Fruit fly (Drosophila melanogaster) whole organism, embryonic: ENCODE results near the gene CG43407.

Source experiments
- Aef1 ChIP-seq: fragments of 200-800 bp; sonication (Bioruptor generic); IDR thresholded peaks from 3 replicates; pipeline ENCODE4 v1.3.6; 2022; ENCODE audit warnings: missing biosample characterization, missing genetic modification characterization
- Awh ChIP-seq: fragments of 200-800 bp; sonication (Bioruptor generic); IDR thresholded peaks from 2 replicates; pipeline ENCODE4, ENCODE4 v1.3.6; 2022; ENCODE audit warnings: missing biosample characterization, missing genetic modification characterization
- CG11456 ChIP-seq: fragments of 200-800 bp; sonication (Bioruptor generic); IDR thresholded peaks from 3 replicates; pipeline ENCODE4 v1.3.6; 2022; ENCODE audit warnings: missing biosample characterization, missing genetic modification characterization
- CG11695 ChIP-seq: fragments of 200-800 bp; sonication (Bioruptor generic); IDR thresholded peaks from 3 replicates; pipeline ENCODE4 v1.3.6; 2022; ENCODE audit warnings: missing biosample characterization, missing genetic modification characterization
- CG12299 ChIP-seq: fragments of 200-800 bp; sonication (Bioruptor generic); optimal IDR thresholded peaks from 2 replicates; lab custom pipeline; 2018; ENCODE audit warnings: missing biosample characterization, mild to moderate bottlenecking, missing genetic modification characterization
- CG13894 ChIP-seq: fragments of 200-800 bp; sonication (Bioruptor generic); optimal IDR thresholded peaks from 3 replicates; lab custom pipeline; 2018; ENCODE audit warnings: missing biosample characterization, mild to moderate bottlenecking, missing genetic modification characterization, moderate library complexity
- CG1602 ChIP-seq: fragments of 200-800 bp; sonication (Bioruptor generic); optimal IDR thresholded peaks from 3 replicates; lab custom pipeline; 2016; ENCODE audit warnings: missing biosample characterization, missing genetic modification characterization
- CG16863 ChIP-seq: fragments of 200-800 bp; sonication (Bioruptor generic); optimal IDR thresholded peaks from 3 replicates; lab custom pipeline; 2016; ENCODE audit warnings: missing biosample characterization, missing genetic modification characterization
- CG18262 ChIP-seq: fragments of 200-800 bp; optimal IDR thresholded peaks from 3 replicates; lab custom pipeline; 2019; ENCODE audit warnings: missing biosample characterization, mild to moderate bottlenecking, missing genetic modification characterization, moderate library complexity
- CG2199 ChIP-seq: fragments of 200-800 bp; sonication (Bioruptor generic); IDR thresholded peaks from 3 replicates; pipeline ENCODE4 v1.3.6; 2022; ENCODE audit warnings: missing biosample characterization, missing genetic modification characterization
- CG34422 ChIP-seq: fragments of 200-800 bp; sonication (Bioruptor generic); IDR thresholded peaks from 3 replicates; pipeline ENCODE4 v1.3.6; 2022; ENCODE audit warnings: missing biosample characterization, missing genetic modification characterization
- CG4328 ChIP-seq: fragments of 200-800 bp; sonication (Bioruptor generic); optimal IDR thresholded peaks from 3 replicates; lab custom pipeline; 2017; ENCODE audit warnings: missing biosample characterization, missing genetic modification reagents, missing genetic modification characterization
- CG4617 ChIP-seq: fragments of 200-800 bp; sonication (Bioruptor generic); optimal IDR thresholded peaks from 3 replicates; lab custom pipeline; 2016; ENCODE audit warnings: missing biosample characterization, missing genetic modification characterization, borderline replicate concordance
- CG6791 ChIP-seq: fragments of 200-800 bp; sonication (Bioruptor generic); IDR thresholded peaks from 3 replicates; pipeline ENCODE4 v1.3.6; 2022; ENCODE audit warnings: missing biosample characterization, missing genetic modification characterization; ENCODE audit not compliant: partially characterized antibody
- CG7745 ChIP-seq: fragments of 200-800 bp; sonication (Bioruptor generic); optimal IDR thresholded peaks from 2 replicates; lab custom pipeline; 2018; ENCODE audit warnings: missing biosample characterization, mild to moderate bottlenecking, missing genetic modification characterization, moderate library complexity
- CG8388 ChIP-seq: fragments of 200-800 bp; sonication (Bioruptor generic); optimal IDR thresholded peaks from 2 replicates; lab custom pipeline; 2019; ENCODE audit warnings: missing biosample characterization, mild to moderate bottlenecking, missing genetic modification characterization, moderate library complexity
- CG8924 ChIP-seq: fragments of 200-800 bp; optimal IDR thresholded peaks from 3 replicates; lab custom pipeline; 2019; ENCODE audit warnings: missing biosample characterization, mild to moderate bottlenecking, missing genetic modification characterization, moderate library complexity
- CG9437 ChIP-seq: fragments of 200-800 bp; sonication (Bioruptor generic); optimal IDR thresholded peaks from 2 replicates; lab custom pipeline; 2018; ENCODE audit warnings: missing biosample characterization, mild to moderate bottlenecking, missing genetic modification characterization
- Med ChIP-seq: fragments of 200-800 bp; sonication (Bioruptor generic); peaks from one replicate; lab custom pipeline; 2016; ENCODE audit warnings: missing biosample characterization, missing genetic modification characterization, mild to moderate bottlenecking, inconsistent platforms, moderate library complexity
- Nf-YC ChIP-seq: fragments of 200-800 bp; optimal IDR thresholded peaks from 3 replicates; lab custom pipeline; 2019; ENCODE audit warnings: missing biosample characterization, mild to moderate bottlenecking, missing genetic modification characterization, moderate library complexity
- Oaz ChIP-seq: fragments of 200-800 bp; sonication (Bioruptor generic); IDR thresholded peaks from 2 replicates; pipeline ENCODE4 v1.3.6; 2022; ENCODE audit warnings: missing biosample characterization, missing genetic modification characterization
- Oli ChIP-seq: fragments of 200-800 bp; sonication (Bioruptor generic); optimal IDR thresholded peaks from 2 replicates; lab custom pipeline; 2018; ENCODE audit warnings: missing biosample characterization, mild to moderate bottlenecking, missing genetic modification characterization, moderate library complexity
- Scr ChIP-seq: fragments of 200-800 bp; sonication (Bioruptor generic); IDR thresholded peaks from 2 replicates; pipeline ENCODE4 v1.3.6; 2022; ENCODE audit warnings: missing biosample characterization, missing genetic modification characterization; ENCODE audit not compliant: partially characterized antibody
- Stat92E ChIP-seq, 3 experiments: fragments of >200 bp in 2 of 3; fragments of 200-800 bp in 1 of 3; sonication (Bioruptor generic) in 1 of 3; optimal IDR thresholded peaks; 2 replicates each; lab custom pipeline; 2017 to 2019; ENCODE audit warnings: missing biosample characterization in 3 of 3, missing genetic modification characterization in 3 of 3, mild to moderate bottlenecking in 1 of 3, moderate library complexity in 1 of 3
- TFAM ChIP-seq: fragments of 200-800 bp; sonication (Bioruptor generic); optimal IDR thresholded peaks from 2 replicates; lab custom pipeline; 2017; ENCODE audit warnings: missing biosample characterization, missing genetic modification characterization, inconsistent platforms
- Vsx1 ChIP-seq: fragments of 200-800 bp; sonication (Bioruptor generic); optimal IDR thresholded peaks from 2 replicates; lab custom pipeline; 2017; ENCODE audit warnings: missing biosample characterization, mild to moderate bottlenecking, missing genetic modification characterization, missing genetic modification reagents
- ato ChIP-seq: fragments of 200-800 bp; sonication (Bioruptor generic); IDR thresholded peaks from 2 replicates; pipeline ENCODE4 v1.3.6; 2022; ENCODE audit warnings: missing biosample characterization, missing genetic modification characterization; ENCODE audit not compliant: partially characterized antibody
- croc ChIP-seq: fragments of 200-800 bp; sonication (Bioruptor generic); conservative IDR thresholded peaks from 3 replicates; pipeline ENCODE4 v1.3.6; 2022; ENCODE audit warnings: missing biosample characterization, missing genetic modification characterization
- dan ChIP-seq: fragments of 200-800 bp; sonication (Bioruptor generic); IDR thresholded peaks from 2 replicates; pipeline ENCODE4 v1.3.6; 2022; ENCODE audit warnings: missing biosample characterization, missing genetic modification characterization
- grau ChIP-seq: fragments of 200-800 bp; optimal IDR thresholded peaks from 3 replicates; lab custom pipeline; 2019; ENCODE audit warnings: missing biosample characterization, mild to moderate bottlenecking, missing genetic modification characterization, moderate library complexity
- grn ChIP-seq: fragments of 200-800 bp; sonication (Bioruptor generic); optimal IDR thresholded peaks from 3 replicates; lab custom pipeline; 2017; ENCODE audit warnings: missing biosample characterization, missing genetic modification characterization
- gsb ChIP-seq: fragments of 200-800 bp; sonication (Bioruptor generic); IDR thresholded peaks from 2 replicates; pipeline ENCODE4 v1.3.6; 2022; ENCODE audit warnings: missing biosample characterization, missing genetic modification characterization
- ham ChIP-seq: fragments of 200-800 bp; sonication (Bioruptor generic); IDR thresholded peaks from 2 replicates; pipeline ENCODE4 v1.3.6; 2022; ENCODE audit warnings: missing biosample characterization, missing genetic modification characterization
- kah ChIP-seq: fragments of 200-800 bp; sonication (Bioruptor generic); optimal IDR thresholded peaks from 2 replicates; lab custom pipeline; 2018; ENCODE audit warnings: missing biosample characterization, mild to moderate bottlenecking, missing genetic modification characterization
- knrl ChIP-seq: fragments of 200-800 bp; sonication (Bioruptor generic); IDR thresholded peaks from 3 replicates; pipeline ENCODE4 v1.3.6; 2022; ENCODE audit warnings: missing biosample characterization, missing genetic modification characterization; ENCODE audit not compliant: partially characterized antibody
- lab ChIP-seq: fragments of 200-800 bp; sonication (Bioruptor generic); optimal IDR thresholded peaks from 3 replicates; lab custom pipeline; 2017; ENCODE audit warnings: missing biosample characterization, missing genetic modification characterization, mild to moderate bottlenecking, moderate library complexity, missing genetic modification reagents
- lola ChIP-seq, 3 experiments: fragments of >200 bp in 2 of 3; fragments of 200-800 bp in 1 of 3; sonication (Bioruptor generic) in 1 of 3; optimal IDR thresholded peaks; 2 replicates each; lab custom pipeline; 2017 to 2019; ENCODE audit warnings: missing biosample characterization in 3 of 3, missing genetic modification characterization in 3 of 3, mild to moderate bottlenecking in 1 of 3, moderate library complexity in 1 of 3
- mam ChIP-seq: fragments of 200-800 bp; sonication (Bioruptor generic); optimal IDR thresholded peaks from 3 replicates; lab custom pipeline; 2016; ENCODE audit warnings: missing biosample characterization, missing genetic modification characterization
- nerfin-1 ChIP-seq: fragments of 200-800 bp; sonication (Bioruptor generic); optimal IDR thresholded peaks from 3 replicates; lab custom pipeline; 2019; ENCODE audit warnings: missing biosample characterization, mild to moderate bottlenecking, missing genetic modification characterization, moderate library complexity
- onecut ChIP-seq: fragments of 200-800 bp; sonication (Bioruptor generic); IDR thresholded peaks from 2 replicates; pipeline ENCODE4 v1.3.6; 2022; ENCODE audit warnings: missing biosample characterization, missing genetic modification characterization
- run ChIP-seq: fragments of 200-800 bp; sonication (Bioruptor generic); optimal IDR thresholded peaks from 3 replicates; lab custom pipeline; 2018; ENCODE audit warnings: missing biosample characterization, mild to moderate bottlenecking, missing genetic modification characterization
- salm ChIP-seq: fragments of 200-800 bp; sonication (Bioruptor generic); optimal IDR thresholded peaks from 2 replicates; lab custom pipeline; 2018; ENCODE audit warnings: missing biosample characterization, mild to moderate bottlenecking, missing genetic modification characterization
- sima ChIP-seq: fragments of 200-800 bp; sonication (Bioruptor generic); optimal IDR thresholded peaks from 2 replicates; lab custom pipeline; 2016; ENCODE audit warnings: missing biosample characterization, missing genetic modification characterization
- tap ChIP-seq: fragments of 200-800 bp; optimal IDR thresholded peaks from 3 replicates; lab custom pipeline; 2019; ENCODE audit warnings: missing biosample characterization, mild to moderate bottlenecking, missing genetic modification characterization, moderate library complexity
- tll ChIP-seq, 2 experiments: fragments of 200-800 bp in 1 of 2; fragments of >200 bp in 1 of 2; sonication (Bioruptor generic) in 1 of 2; optimal IDR thresholded peaks; 2 replicates each; lab custom pipeline; 2017 to 2019; ENCODE audit warnings: missing biosample characterization in 2 of 2, missing genetic modification characterization in 2 of 2, mild to moderate bottlenecking in 1 of 2, moderate library complexity in 1 of 2
- vfl ChIP-seq: fragments of 200-800 bp; sonication (Bioruptor generic); optimal IDR thresholded peaks from 2 replicates; lab custom pipeline; 2016; ENCODE audit warnings: missing biosample characterization, missing genetic modification characterization

The CG43407 gene

dm6 chr3L:19062472-19063409 is 9.6 kb upstream of the CG43407 start, which contains the start of the genes Ugt316A1 and Sfxn2 (continued):
- TF ChIP-seq CG1602 (GFP tag; lab: Kevin White, UChicago) (peak; percentile 22), CG16863 (GFP tag; lab: Kevin White, UChicago) (no peak), Med (peak; percentile 87), CG7745 (tag; lab: Kevin White, UChicago) (no peak), grau (tag; lab: Kevin White, UChicago) (peak; percentile 42), nerfin-1 (tag; lab: Kevin White, UChicago) (no peak), CG8924 (tag; lab: Kevin White, UChicago) (peak; percentile 40), Nf-YC (tag; lab: Kevin White, UChicago) (peak; percentile 18), Aef1 (GFP tag; lab: Robert Waterston, UW) (peak; percentile 25; the same call in 2 of the 3 replicates), CG4617 (GFP tag; lab: Kevin White, UChicago) (peak; percentile 89), ham (GFP tag; lab: Robert Waterston, UW) (no peak), lab (GFP tag; lab: Kevin White, UChicago) (no peak), CG18262 (tag; lab: Kevin White, UChicago) (peak; percentile 39), CG11695 (GFP tag; lab: Robert Waterston, UW) (0 out of 3 replicates have a peak, but pooled peaks have one; percentile 22), grn (no peak), CG13894 (tag; lab: Kevin White, UChicago) (peak; percentile 47), onecut (GFP tag; lab: Robert Waterston, UW) (no peak), vfl (GFP tag; lab: Kevin White, UChicago) (peak; percentile 39), CG2199 (GFP tag; lab: Robert Waterston, UW) (no peak), tap (tag; lab: Kevin White, UChicago) (no peak), Scr (0 out of 2 replicates have a peak, but pooled peaks have one; percentile 19), croc (no peak), Oaz (GFP tag; lab: Robert Waterston, UW) (no peak), Awh (GFP tag; lab: Robert Waterston, UW) (peak; percentile 48; the same call in 1 of the 2 replicates), CG8388 (GFP tag; lab: Kevin White, UChicago) (no peak), Vsx1 (GFP tag; lab: Kevin White, UChicago) (no peak), CG4328 (GFP tag; lab: Kevin White, UChicago) (no peak), mam (peak; percentile 49), Stat92E (GFP tag; optimal IDR thresholded peaks at IDR 0.05; lab: Kevin White, UChicago) (peak in 1 of 3 experiments; percentile 56), CG9437 (GFP tag; lab: Kevin White, UChicago) (no peak), knrl (GFP tag; lab: Robert Waterston, UW) (peak; percentile 70; the same call in 1 of the 3 replicates), TFAM (GFP tag; lab: Kevin White, UChicago) (no peak), gsb (no peak), tll (GFP tag; optimal IDR thresholded peaks at IDR 0.05; lab: Kevin White, UChicago) (peak; percentile 34 to 89), CG12299 (tag; lab: Kevin White, UChicago) (peak; percentile 55), CG11456 (GFP tag; lab: Robert Waterston, UW) (0 out of 3 replicates have a peak, but pooled peaks have one; percentile 59), kah (GFP tag; lab: Kevin White, UChicago) (no peak), dan (GFP tag; lab: Robert Waterston, UW) (no peak), CG34422 (GFP tag; lab: Robert Waterston, UW) (peak; percentile 47), Oli (tag; lab: Kevin White, UChicago) (peak; percentile 2), run (tag; lab: Kevin White, UChicago) (no peak), ato (GFP tag; lab: Robert Waterston, UW) (no peak), lola (GFP tag; optimal IDR thresholded peaks at IDR 0.05; lab: Kevin White, UChicago) (peak in 2 of 3 experiments; percentile 35 to 62), sima (GFP tag; lab: Kevin White, UChicago) (no peak), salm (no peak), CG6791 (GFP tag; lab: Robert Waterston, UW) (0 out of 3 replicates have a peak, but pooled peaks have one; percentile 10)
